Worm (Caenorhabditis elegans) whole organism, L3 larva: Measurements from ENCODE around the gene cdr-7.

ENCODE experiments used
- aly-2 ChIP-seq: fragments of 150-350 bp; optimal IDR thresholded peaks from 2 replicates; lab custom pipeline; 2014; ENCODE audit warnings: missing biosample characterization, missing genetic modification characterization
- ama-1 ChIP-seq: fragments of 150-350 bp; optimal IDR thresholded peaks from 2 replicates; lab custom pipeline; 2018
- ceh-16 ChIP-seq: sonication (generic microtip); optimal IDR thresholded peaks from 2 replicates; lab custom pipeline; 2017; ENCODE audit warnings: missing biosample characterization, missing genetic modification characterization
- ceh-9 ChIP-seq: sonication (generic microtip); optimal IDR thresholded peaks from 2 replicates; lab custom pipeline; 2018; ENCODE audit warnings: missing biosample characterization, missing genetic modification characterization
- elt-1 ChIP-seq: fragments of 150-350 bp; optimal IDR thresholded peaks from 2 replicates; lab custom pipeline; 2014; ENCODE audit warnings: missing biosample characterization, missing genetic modification characterization
- fkh-10 ChIP-seq: sonication (generic microtip); optimal IDR thresholded peaks from 2 replicates; lab custom pipeline; 2017; ENCODE audit warnings: missing biosample characterization, missing genetic modification reagents, missing genetic modification characterization
- fos-1 ChIP-seq: fragments of 150-350 bp; optimal IDR thresholded peaks from 2 replicates; lab custom pipeline; 2014; ENCODE audit warnings: missing biosample characterization, missing genetic modification characterization
- nhr-12 ChIP-seq: fragments of 150-350 bp; optimal IDR thresholded peaks from 2 replicates; lab custom pipeline; 2014; ENCODE audit warnings: missing biosample characterization, missing genetic modification characterization
- nhr-23 ChIP-seq: fragments of 150-350 bp; optimal IDR thresholded peaks from 2 replicates; lab custom pipeline; 2014; ENCODE audit warnings: missing biosample characterization, missing genetic modification reagents, missing genetic modification characterization
- nhr-76 ChIP-seq: fragments of 150-350 bp; sonication (generic microtip); optimal IDR thresholded peaks from 5 replicates; lab custom pipeline; 2014; ENCODE audit warnings: missing biosample characterization, missing genetic modification characterization
- skn-1 ChIP-seq: fragments of 150-350 bp; optimal IDR thresholded peaks from 2 replicates; lab custom pipeline; 2014; ENCODE audit warnings: missing biosample characterization, missing genetic modification characterization
- unc-62 ChIP-seq: fragments of 150-350 bp; sonication (generic microtip); optimal IDR thresholded peaks from 4 replicates; lab custom pipeline; 2014; ENCODE audit warnings: missing biosample characterization, missing genetic modification reagents, missing genetic modification characterization
- zag-1 ChIP-seq: fragments of 150-350 bp; optimal IDR thresholded peaks from 2 replicates; lab custom pipeline; 2014; ENCODE audit warnings: missing biosample characterization, missing genetic modification characterization

- TF ChIP-seq unc-62 (GFP tag; lab: Kevin White, UChicago) (no peak), nhr-12 (tag; lab: Kevin White, UChicago) (no peak), nhr-76 (tag; lab: Kevin White, UChicago) (no peak), ceh-16 (tag; lab: Kevin White, UChicago) (no peak), zag-1 (tag; lab: Kevin White, UChicago) (no peak), ama-1 (lab: Kevin White, UChicago) (no peak), nhr-23 (tag; lab: Kevin White, UChicago) (no peak), aly-2 (tag; lab: Kevin White, UChicago) (no peak), elt-1 (no peak), skn-1 (tag; lab: Kevin White, UChicago) (no peak), fos-1 (tag; lab: Kevin White, UChicago) (no peak), ceh-9 (tag; lab: Kevin White, UChicago) (no peak), fkh-10 (GFP tag; lab: Kevin White, UChicago) (no peak)
Observed at ce11 chrV:12418292-12418691, 6.4 kb upstream of the cdr-7 start, which contains the start of gene C54D10.3.
